Worm (Caenorhabditis elegans): ENCODE data around the gene F12D9.2.

The F12D9.2 gene

DNA sequence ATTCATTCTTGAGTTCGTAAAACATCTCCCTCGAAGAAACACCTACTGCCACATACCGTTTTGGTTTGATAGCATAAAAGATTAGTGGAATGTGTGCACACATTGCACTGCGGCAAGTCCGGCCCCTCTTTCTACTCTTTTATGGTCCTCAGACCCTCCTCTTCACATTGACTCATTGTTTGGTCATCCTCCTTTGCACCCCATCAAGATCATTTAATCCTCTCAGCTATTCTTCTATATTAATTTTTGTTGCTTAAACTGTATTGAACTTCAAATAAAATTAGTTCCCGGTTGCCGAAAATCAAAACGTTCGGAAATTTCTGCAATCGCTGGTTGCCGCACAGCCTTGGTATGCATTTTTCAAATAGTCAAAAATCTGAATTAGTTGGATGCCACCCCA lies 13.4 kb upstream of the F12D9.2 start, which contains the start of gene rig-1:
Gene rig-1, plus strand, starts transcription at position 301 of the 400 bp plus-strand sequence.
- TF ChIP-seq mml-1 (tag; optimal IDR thresholded peaks at IDR 0.05) (no peak), lin-39 (tag; optimal IDR thresholded peaks at IDR 0.05) (no peak), lsy-12 (tag; optimal IDR thresholded peaks at IDR 0.05) (no peak), egl-27 (tag; optimal IDR thresholded peaks at IDR 0.05) (no peak)

DNA sequence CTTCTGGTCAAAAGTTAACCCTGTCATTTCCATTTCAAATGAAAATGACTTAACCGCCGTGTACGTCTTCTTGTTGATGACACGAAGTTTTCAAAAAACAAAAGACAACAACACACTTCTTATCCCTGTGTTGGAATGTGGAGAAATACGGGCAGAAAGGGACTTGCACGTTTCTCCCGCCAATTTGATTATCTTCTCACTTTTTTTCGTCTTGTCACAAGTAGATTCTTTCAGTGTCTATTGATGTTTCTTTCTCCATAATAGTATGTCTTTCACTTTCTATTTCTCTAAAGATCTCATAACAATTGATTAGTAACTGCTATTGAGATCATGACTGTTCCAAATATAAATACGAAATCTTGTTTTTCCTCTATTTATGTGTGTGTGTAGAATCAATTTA lies 12.6 kb upstream of the F12D9.2 start:
- TF ChIP-seq nhr-77 (tag; optimal IDR thresholded peaks at IDR 0.05) (no peak), fkh-10 (GFP tag; optimal IDR thresholded peaks at IDR 0.05) (peak; percentile 10), eor-1 (tag; optimal IDR thresholded peaks at IDR 0.05) (no peak), elt-3 (tag; optimal IDR thresholded peaks at IDR 0.05) (no peak), nhr-12 (tag; optimal IDR thresholded peaks at IDR 0.05) (no peak)

DNA sequence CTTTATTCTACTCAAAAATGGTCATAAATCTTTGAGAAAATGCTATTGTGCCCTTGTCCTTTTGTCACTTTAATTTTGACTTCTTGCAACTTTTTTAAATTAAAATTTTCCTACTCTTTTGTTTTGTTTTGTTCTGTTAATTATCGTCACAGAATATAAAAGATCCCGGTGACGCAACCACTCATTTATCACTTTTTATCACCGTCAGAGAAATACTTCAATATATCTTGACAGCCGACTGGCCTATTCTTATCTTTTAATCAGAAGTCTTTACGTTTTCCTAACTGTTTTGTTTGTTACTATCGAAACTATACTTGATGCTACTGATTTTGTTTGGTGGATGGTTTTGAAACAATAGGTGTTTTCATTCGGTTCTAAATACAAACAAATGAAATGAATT lies 9.1 kb upstream of the F12D9.2 start:
- TF ChIP-seq egl-5 (tag; optimal IDR thresholded peaks at IDR 0.05) (no peak), pqm-1 (tag; optimal IDR thresholded peaks at IDR 0.05) (no peak), ceh-9 (tag; optimal IDR thresholded peaks at IDR 0.05) (no peak), nhr-77 (tag; optimal IDR thresholded peaks at IDR 0.05) (no peak), zag-1 (tag; optimal IDR thresholded peaks at IDR 0.05) (no peak), nhr-12 (tag; optimal IDR thresholded peaks at IDR 0.05) (no peak), nhr-237 (tag; optimal IDR thresholded peaks at IDR 0.05) (no peak), nfya-1 (tag; optimal IDR thresholded peaks at IDR 0.05; ENCODE audit: insufficient read depth) (no peak), elt-1 (tag; optimal IDR thresholded peaks at IDR 0.05) (no peak), ceh-82 (tag; optimal IDR thresholded peaks at IDR 0.05) (no peak), nhr-11 (tag; optimal IDR thresholded peaks at IDR 0.05) (no peak), sea-2 (GFP tag; optimal IDR thresholded peaks at IDR 0.05) (no peak), unc-62 (GFP tag; optimal IDR thresholded peaks at IDR 0.05) (no peak), ceh-28 (tag; optimal IDR thresholded peaks at IDR 0.05) (no peak), pha-4 (tag; optimal IDR thresholded peaks at IDR 0.05) (no peak), mdl-1 (tag; optimal IDR thresholded peaks at IDR 0.05) (no peak), mml-1 (tag; optimal IDR thresholded peaks at IDR 0.05) (no peak), hmg-11 (tag; optimal IDR thresholded peaks at IDR 0.05) (no peak), egl-27 (tag; optimal IDR thresholded peaks at IDR 0.05) (no peak), snpc-4 (tag; optimal IDR thresholded peaks at IDR 0.05) (no peak)

DNA sequence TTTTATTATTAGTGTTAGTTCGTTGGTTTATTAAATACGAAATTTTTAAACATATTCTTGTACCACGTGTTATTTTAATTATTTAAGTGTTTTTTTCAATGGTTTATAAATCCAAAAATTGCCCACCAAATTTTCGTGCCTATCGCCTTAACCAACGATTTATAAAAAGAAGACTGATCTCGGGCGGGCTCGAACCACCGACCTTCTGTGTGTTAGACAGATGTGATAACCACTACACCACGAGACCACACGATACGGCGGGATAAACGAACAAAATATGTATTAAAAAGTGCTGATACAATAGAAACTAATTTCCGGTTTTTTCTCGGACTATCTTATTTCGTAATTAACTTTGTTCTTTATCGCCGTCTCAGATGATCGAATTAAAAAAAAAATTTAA lies 3.6 kb upstream of the F12D9.2 start:
- TF ChIP-seq nfya-1 (tag; optimal IDR thresholded peaks at IDR 0.05; ENCODE audit: insufficient read depth) (peak; percentile 9), ceh-82 (tag; optimal IDR thresholded peaks at IDR 0.05) (no peak), mml-1 (tag; optimal IDR thresholded peaks at IDR 0.05) (no peak), mdl-1 (tag; optimal IDR thresholded peaks at IDR 0.05) (no peak), nhr-43 (tag; optimal IDR thresholded peaks at IDR 0.05; ENCODE audit: poor library complexity, severe bottlenecking) (peak; percentile 9), pha-4 (tag; optimal IDR thresholded peaks at IDR 0.05) (no peak), nhr-77 (tag; optimal IDR thresholded peaks at IDR 0.05) (no peak), elt-2 (tag; optimal IDR thresholded peaks at IDR 0.05) (peak; percentile 17), nhr-23 (tag; optimal IDR thresholded peaks at IDR 0.05) (peak; percentile 10), R02D3.7 (tag; optimal IDR thresholded peaks at IDR 0.05) (no peak), skn-1 (tag; optimal IDR thresholded peaks at IDR 0.05) (no peak), ceh-28 (tag; optimal IDR thresholded peaks at IDR 0.05) (no peak)

DNA sequence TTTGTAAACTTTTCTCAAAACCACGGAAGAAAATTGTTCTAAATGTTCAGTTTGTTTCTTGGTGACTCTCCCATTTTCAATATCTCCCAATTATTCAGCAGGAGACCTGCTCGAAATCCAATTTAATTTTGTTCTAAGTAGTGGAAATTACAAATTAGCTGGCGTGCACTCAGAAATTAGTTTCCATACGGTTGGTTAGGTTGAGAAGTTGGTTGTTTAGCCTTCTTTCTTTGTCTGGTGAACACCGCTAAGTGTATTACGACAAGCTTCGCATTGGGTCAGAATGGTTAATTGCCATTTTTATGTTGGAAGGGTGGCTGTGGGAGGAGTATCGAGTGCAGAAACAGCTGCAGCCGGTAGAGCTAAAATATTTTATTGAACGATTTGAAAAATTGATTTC lies 1.7 kb upstream of the F12D9.2 start:
- no peak for TF ChIP-seq fkh-10 (GFP tag; optimal IDR thresholded peaks at IDR 0.05)
- no peak for TF ChIP-seq nhr-43 (tag; optimal IDR thresholded peaks at IDR 0.05; ENCODE audit: poor library complexity, severe bottlenecking)
- TF ChIP-seq unc-39 (tag; optimal IDR thresholded peaks at IDR 0.05), result no peak
- TF ChIP-seq pha-4 (tag; optimal IDR thresholded peaks at IDR 0.05), result no peak
- TF ChIP-seq aly-2 (tag; optimal IDR thresholded peaks at IDR 0.05), result no peak
- no peak for TF ChIP-seq snpc-4 (tag; optimal IDR thresholded peaks at IDR 0.05)
- TF ChIP-seq ztf-4 (tag; optimal IDR thresholded peaks at IDR 0.05), result no peak
- no peak for TF ChIP-seq ceh-82 (tag; optimal IDR thresholded peaks at IDR 0.05)
- TF ChIP-seq ama-1 (optimal IDR thresholded peaks at IDR 0.05), result no peak
- no peak for TF ChIP-seq nhr-237 (tag; optimal IDR thresholded peaks at IDR 0.05)
